Worm (Caenorhabditis elegans) whole organism, late embryonic: ENCODE data around the gene R193.2.

Experiments used
- ama-1 ChIP-seq: fragments of 150-350 bp; optimal IDR thresholded peaks from 2 replicates; lab custom pipeline; 2014
- ceh-30 ChIP-seq: fragments of 150-350 bp; optimal IDR thresholded peaks from 2 replicates; lab custom pipeline; 2014; ENCODE audit warnings: missing biosample characterization, missing genetic modification characterization
- fkh-10 ChIP-seq: fragments of 150-350 bp; optimal IDR thresholded peaks from 2 replicates; lab custom pipeline; 2014; ENCODE audit warnings: missing biosample characterization, missing genetic modification reagents, missing genetic modification characterization
- mec-3 ChIP-seq: sonication (generic microtip); optimal IDR thresholded peaks from 2 replicates; lab custom pipeline; 2016; ENCODE audit warnings: borderline replicate concordance, missing genetic modification characterization, missing compliant biosample characterization
- nfya-1 ChIP-seq: sonication (generic microtip); optimal IDR thresholded peaks from 2 replicates; lab custom pipeline; 2017; ENCODE audit warnings: missing genetic modification characterization, mild to moderate bottlenecking, missing compliant biosample characterization, antibody characterized with exemption, moderate library complexity
- nhr-11 ChIP-seq: fragments of 150-350 bp; optimal IDR thresholded peaks from 2 replicates; lab custom pipeline; 2014; ENCODE audit warnings: missing biosample characterization, missing genetic modification characterization
- pha-4 ChIP-seq: fragments of 150-350 bp; optimal IDR thresholded peaks from 2 replicates; lab custom pipeline; 2018; ENCODE audit warnings: missing biosample characterization, missing genetic modification reagents, missing genetic modification characterization
- pqm-1 ChIP-seq: sonication (generic microtip); optimal IDR thresholded peaks from 2 replicates; lab custom pipeline; 2016; ENCODE audit warnings: missing genetic modification characterization, missing compliant biosample characterization
- pros-1 ChIP-seq: fragments of 150-350 bp; optimal IDR thresholded peaks from 2 replicates; lab custom pipeline; 2014; ENCODE audit warnings: missing biosample characterization, missing genetic modification reagents, missing genetic modification characterization
- ref-2 ChIP-seq: sonication (generic microtip); optimal IDR thresholded peaks from 2 replicates; lab custom pipeline; 2016; ENCODE audit warnings: missing genetic modification characterization, missing compliant biosample characterization
- tbx-7 ChIP-seq: sonication (generic microtip); optimal IDR thresholded peaks from 2 replicates; lab custom pipeline; 2016; ENCODE audit warnings: missing genotype, missing genetic modification characterization, missing compliant biosample characterization

DNA sequence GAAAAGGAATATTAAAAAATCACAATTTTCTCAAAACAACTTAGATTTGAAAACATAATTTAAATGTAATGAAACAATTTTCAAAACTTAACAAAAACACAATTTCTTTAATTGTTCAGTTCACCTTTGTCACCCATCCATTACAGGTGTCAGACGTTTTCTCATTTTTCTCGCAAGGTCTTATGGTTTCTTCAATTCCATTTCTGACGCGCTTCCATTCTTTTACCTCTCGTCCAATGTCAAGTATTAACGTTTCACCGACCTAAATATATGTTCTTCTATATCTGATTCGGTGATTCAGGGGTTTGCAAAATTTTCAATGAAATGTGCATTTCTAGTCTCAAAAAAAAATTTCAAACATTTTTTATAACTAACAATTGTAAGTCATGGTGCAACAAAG lies 24.9 kb downstream of the R193.2 start:
- no peak for TF ChIP-seq pros-1 (tag; lab: Kevin White, UChicago)
- no peak for TF ChIP-seq ama-1 (lab: Kevin White, UChicago)
- TF ChIP-seq nfya-1 (tag; lab: Kevin White, UChicago), result no peak
- no peak for TF ChIP-seq pqm-1 (tag; lab: Kevin White, UChicago)
- TF ChIP-seq mec-3, result no peak
- TF ChIP-seq fkh-10 (GFP tag; lab: Kevin White, UChicago), result no peak
- no peak for TF ChIP-seq pha-4
- no peak for TF ChIP-seq tbx-7 (tag; lab: Kevin White, UChicago)
- no peak for TF ChIP-seq ref-2
- no peak for TF ChIP-seq nhr-11 (tag; lab: Kevin White, UChicago)
- TF ChIP-seq ceh-30 (tag; lab: Kevin White, UChicago), result no peak
